Fruit fly (Drosophila melanogaster) whole organism, adult: ENCODE data around the gene defl.

Experiments
- CG11617 ChIP-seq: fragments of 200-800 bp; sonication (Bioruptor generic); optimal IDR thresholded peaks from 2 replicates; lab custom pipeline; 2017; ENCODE audit warnings: mild to moderate bottlenecking, missing biosample characterization, missing genetic modification reagents, missing genetic modification characterization
- CG12768 ChIP-seq: fragments of 200-800 bp; sonication (Bioruptor generic); optimal IDR thresholded peaks from 2 replicates; lab custom pipeline; 2017; ENCODE audit warnings: missing biosample characterization, missing genetic modification characterization, mild to moderate bottlenecking, moderate library complexity, missing genetic modification reagents
- CG14711 ChIP-seq: fragments of 200-800 bp; sonication (Bioruptor generic); optimal IDR thresholded peaks from 2 replicates; lab custom pipeline; 2018; ENCODE audit warnings: missing biosample characterization, mild to moderate bottlenecking, missing genetic modification characterization, moderate library complexity
- CG1620 ChIP-seq: fragments of 200-800 bp; sonication (Bioruptor generic); optimal IDR thresholded peaks from 2 replicates; lab custom pipeline; 2016; ENCODE audit warnings: missing biosample characterization, missing genetic modification characterization
- CG33017 ChIP-seq: fragments of 200-800 bp; sonication (Bioruptor generic); optimal IDR thresholded peaks from 2 replicates; lab custom pipeline; 2018; ENCODE audit warnings: missing biosample characterization, mild to moderate bottlenecking, missing genetic modification characterization, moderate library complexity
- CG5204 ChIP-seq: fragments of 200-800 bp; sonication (Bioruptor generic); optimal IDR thresholded peaks from 2 replicates; lab custom pipeline; 2016; ENCODE audit warnings: missing biosample characterization, missing genetic modification characterization
- CG7045 ChIP-seq: fragments of 200-800 bp; sonication (Bioruptor generic); optimal IDR thresholded peaks from 2 replicates; lab custom pipeline; 2017; ENCODE audit warnings: missing biosample characterization, mild to moderate bottlenecking, missing genetic modification characterization
- CG7101 ChIP-seq: fragments of 200-800 bp; sonication (Bioruptor generic); optimal IDR thresholded peaks from 2 replicates; lab custom pipeline; 2018; ENCODE audit warnings: missing biosample characterization, mild to moderate bottlenecking, missing genetic modification characterization, moderate library complexity
- Clk ChIP-seq: fragments of 200-800 bp; sonication (Bioruptor generic); optimal IDR thresholded peaks from 2 replicates; lab custom pipeline; 2017; ENCODE audit warnings: missing biosample characterization, missing genetic modification characterization
- Crg-1 ChIP-seq: fragments of 200-800 bp; sonication (Bioruptor generic); optimal IDR thresholded peaks from 2 replicates; lab custom pipeline; 2016; ENCODE audit warnings: missing biosample characterization, missing genetic modification characterization
- Hr96 ChIP-seq: fragments of 200-800 bp; sonication (Bioruptor generic); optimal IDR thresholded peaks from 2 replicates; lab custom pipeline; 2016; ENCODE audit warnings: missing biosample characterization, missing genetic modification characterization
- Mnt ChIP-seq: fragments of 200-800 bp; sonication (Bioruptor generic); optimal IDR thresholded peaks from 2 replicates; lab custom pipeline; 2016; ENCODE audit warnings: missing biosample characterization, mild to moderate bottlenecking, missing genetic modification characterization
- bab1 ChIP-seq: fragments of 200-800 bp; sonication (Bioruptor generic); optimal IDR thresholded peaks from 3 replicates; lab custom pipeline; 2019; ENCODE audit warnings: missing biosample characterization, mild to moderate bottlenecking, missing genetic modification characterization, moderate library complexity
- cic ChIP-seq: fragments of 200-800 bp; sonication (Bioruptor generic); optimal IDR thresholded peaks from 2 replicates; lab custom pipeline; 2017; ENCODE audit warnings: missing biosample characterization, mild to moderate bottlenecking, missing genetic modification characterization, moderate library complexity
- cnc ChIP-seq, 2 experiments: fragments of >200 bp; optimal IDR thresholded peaks; 2 replicates each; lab custom pipeline; 2017
- kay ChIP-seq: fragments of 200-800 bp; sonication (Bioruptor generic); peaks from one replicate; lab custom pipeline; 2016; ENCODE audit warnings: missing biosample characterization, missing genetic modification characterization, borderline replicate concordance
- ovo ChIP-seq: fragments of 200-800 bp; sonication (Bioruptor generic); optimal IDR thresholded peaks from 2 replicates; lab custom pipeline; 2016; ENCODE audit warnings: missing biosample characterization, missing genetic modification characterization
- pad ChIP-seq: fragments of 200-800 bp; sonication (Bioruptor generic); optimal IDR thresholded peaks from 3 replicates; lab custom pipeline; 2017; ENCODE audit warnings: missing biosample characterization, missing genetic modification characterization, mild to moderate bottlenecking, moderate library complexity, missing genetic modification reagents
- tj ChIP-seq: fragments of 200-800 bp; sonication (Bioruptor generic); optimal IDR thresholded peaks from 3 replicates; lab custom pipeline; 2017; ENCODE audit warnings: missing biosample characterization, mild to moderate bottlenecking, missing genetic modification characterization, moderate library complexity
- toe ChIP-seq: fragments of 200-800 bp; sonication (Bioruptor generic); optimal IDR thresholded peaks from 2 replicates; lab custom pipeline; 2016; ENCODE audit warnings: missing biosample characterization, missing genetic modification characterization

defl gene

DNA sequence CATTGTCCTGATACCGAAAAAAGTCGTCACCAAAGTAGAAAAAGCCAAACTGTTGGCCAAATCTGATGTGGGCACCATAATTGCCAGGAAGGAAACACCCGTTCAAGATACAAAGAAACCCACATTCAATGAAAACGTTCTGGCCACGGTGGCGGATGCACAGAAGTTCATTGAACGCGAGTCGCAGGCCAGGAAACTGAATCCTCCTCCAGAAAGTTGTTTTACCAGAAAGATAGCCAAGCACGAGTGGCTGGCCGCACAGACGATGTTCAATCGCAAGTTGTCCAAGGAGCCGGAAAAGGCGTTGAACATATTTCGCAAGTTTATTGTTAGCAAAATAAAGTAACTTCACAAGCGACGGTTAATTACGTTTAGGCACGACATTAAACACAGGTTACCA lies 3.1 kb upstream of the defl start:
- no peak for TF ChIP-seq CG33017 (tag; lab: Kevin White, UChicago)
- TF ChIP-seq Hr96 (GFP tag; lab: Kevin White, UChicago), result no peak
- no peak for TF ChIP-seq Crg-1 (GFP tag; lab: Kevin White, UChicago)
- no peak for TF ChIP-seq Clk

dm6 chr3L:9726707-9727106 lies 3.5 kb downstream of the defl start, which contains the start of gene Naa60:
TSS of gene Naa60 (plus strand) at chr3L:9726895.
- no peak for TF ChIP-seq CG12768 (GFP tag; lab: Kevin White, UChicago)
- no peak for TF ChIP-seq CG11617 (GFP tag; lab: Kevin White, UChicago)
- TF ChIP-seq cic (GFP tag; lab: Kevin White, UChicago), result no peak
- TF ChIP-seq CG5204, result no peak
- TF ChIP-seq CG7101 (tag; lab: Kevin White, UChicago), result peak; percentile 9
- TF ChIP-seq CG1620, result no peak
- peak; percentile 21 for TF ChIP-seq bab1 (GFP tag; lab: Kevin White, UChicago)

DNA sequence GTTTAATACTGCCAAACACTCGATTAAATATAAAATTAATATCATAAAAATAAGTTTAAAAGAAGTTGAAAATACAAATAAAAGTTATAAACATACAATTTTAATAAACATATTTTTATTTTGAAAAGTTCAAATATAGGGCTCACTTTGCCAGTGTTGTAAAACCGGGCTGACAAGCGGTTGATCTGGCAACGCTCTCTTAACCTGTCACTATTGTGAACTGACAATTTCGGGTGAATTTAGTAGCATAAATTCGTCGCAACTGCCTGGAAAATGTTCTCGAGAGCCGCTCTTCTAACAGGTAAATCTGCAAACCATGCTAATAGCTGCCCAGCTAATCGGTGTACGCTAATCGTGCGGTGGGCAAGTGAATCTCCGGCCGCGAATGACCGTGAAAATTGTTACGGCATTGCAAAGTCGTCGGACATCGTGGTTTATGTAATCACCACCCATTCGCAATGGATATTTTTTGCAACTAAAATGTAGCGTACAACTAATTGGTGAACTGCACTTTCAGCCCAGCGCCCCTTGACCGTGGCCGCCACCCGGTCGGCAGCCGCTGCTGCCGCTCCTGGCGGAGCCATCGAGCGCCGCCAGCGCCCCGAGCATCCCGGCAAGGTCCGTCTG lies 6.7 kb downstream of the defl start, which contains the start of gene ATPsynB:
TSS of gene ATPsynB (plus strand) at position 205 of the 627 bp plus-strand sequence.
- peak; percentile 72 for TF ChIP-seq CG1620
- peak; percentile 5 for TF ChIP-seq bab1 (GFP tag; lab: Kevin White, UChicago)
- no peak for TF ChIP-seq cnc (optimal IDR thresholded peaks at IDR 0.05; lab: Kevin White, UChicago)
- no peak for TF ChIP-seq kay (GFP tag; lab: Kevin White, UChicago)
- TF ChIP-seq ovo (GFP tag; lab: Kevin White, UChicago), result no peak
- peak; percentile 38 for TF ChIP-seq Mnt (GFP tag; lab: Kevin White, UChicago)
- peak; percentile 25 for TF ChIP-seq CG12768 (GFP tag; lab: Kevin White, UChicago)
- no peak for TF ChIP-seq Hr96 (GFP tag; lab: Kevin White, UChicago)
- TF ChIP-seq toe (GFP tag; lab: Kevin White, UChicago), result no peak
- peak; percentile 57 for TF ChIP-seq pad
- TF ChIP-seq CG5204, result no peak
- peak; percentile 36 for TF ChIP-seq cic (GFP tag; lab: Kevin White, UChicago)
- peak; percentile 61 for TF ChIP-seq CG7101 (tag; lab: Kevin White, UChicago)
- peak; percentile 14 for TF ChIP-seq CG14711 (tag; lab: Kevin White, UChicago)
- peak; percentile 21 for TF ChIP-seq CG11617 (GFP tag; lab: Kevin White, UChicago)
- TF ChIP-seq CG7045 (GFP tag; lab: Kevin White, UChicago), result no peak
- no peak for TF ChIP-seq CG33017 (tag; lab: Kevin White, UChicago)
- TF ChIP-seq Clk, result no peak
- peak; percentile 72 for TF ChIP-seq Crg-1 (GFP tag; lab: Kevin White, UChicago)

DNA sequence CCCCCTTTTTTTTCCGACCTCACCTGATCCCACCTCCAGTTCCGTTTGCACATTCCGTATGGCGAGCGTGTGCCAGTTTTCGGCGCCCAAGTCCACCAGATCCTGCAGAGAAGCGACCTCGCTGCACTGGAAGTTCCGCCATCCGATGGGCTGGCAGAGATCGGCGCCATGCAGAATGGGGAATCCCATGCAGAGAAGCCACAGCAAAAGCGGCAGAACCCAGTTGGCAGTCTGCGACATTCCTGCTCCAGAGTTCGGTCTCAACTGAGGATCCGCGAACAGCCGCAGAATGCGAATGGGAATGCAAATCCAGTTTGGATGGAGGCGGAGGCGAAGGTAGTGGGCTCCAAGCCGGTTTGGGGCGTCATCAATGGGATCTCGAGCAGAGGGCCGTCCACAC lies 10.3 kb downstream of the defl start, which contains the start of gene CG6749:
TSS of gene CG6749 (minus strand) at position 245 of the 400 bp plus-strand sequence.
- TF ChIP-seq tj (GFP tag; lab: Kevin White, UChicago), result no peak
- no peak for TF ChIP-seq CG5204
- TF ChIP-seq CG14711 (tag; lab: Kevin White, UChicago), result no peak
- no peak for TF ChIP-seq CG1620
- TF ChIP-seq Clk, result no peak
- no peak for TF ChIP-seq Mnt (GFP tag; lab: Kevin White, UChicago)
- no peak for TF ChIP-seq CG12768 (GFP tag; lab: Kevin White, UChicago)
- TF ChIP-seq cnc (optimal IDR thresholded peaks at IDR 0.05; lab: Kevin White, UChicago), result no peak

- TF ChIP-seq kay (GFP tag; lab: Kevin White, UChicago) (peak; percentile 13), Clk (no peak), CG33017 (tag; lab: Kevin White, UChicago) (peak; percentile 16), CG1620 (no peak), CG5204 (no peak), CG12768 (GFP tag; lab: Kevin White, UChicago) (no peak)
Measured at dm6 chr3L:9739629-9740028, 16.4 kb downstream of the defl start.

- no peak for TF ChIP-seq CG11617 (GFP tag; lab: Kevin White, UChicago)
- TF ChIP-seq CG7101 (tag; lab: Kevin White, UChicago), result no peak
- TF ChIP-seq bab1 (GFP tag; lab: Kevin White, UChicago), result no peak
- no peak for TF ChIP-seq CG33017 (tag; lab: Kevin White, UChicago)
- TF ChIP-seq CG14711 (tag; lab: Kevin White, UChicago), result no peak
- TF ChIP-seq CG7045 (GFP tag; lab: Kevin White, UChicago), result no peak
- TF ChIP-seq Mnt (GFP tag; lab: Kevin White, UChicago), result no peak
- no peak for TF ChIP-seq cnc (optimal IDR thresholded peaks at IDR 0.05; lab: Kevin White, UChicago)
- no peak for TF ChIP-seq pad
- no peak for TF ChIP-seq Clk
- no peak for TF ChIP-seq CG5204
Measured at dm6 chr3L:9742342-9742741, 19.1 kb downstream of the defl start.

dm6 chr3L:9744060-9744549 lies 20.9 kb downstream of the defl start:
- no peak for TF ChIP-seq CG33017 (tag; lab: Kevin White, UChicago)
- no peak for TF ChIP-seq CG7045 (GFP tag; lab: Kevin White, UChicago)
- TF ChIP-seq Clk, result no peak
- peak; percentile 86 for TF ChIP-seq bab1 (GFP tag; lab: Kevin White, UChicago)
- TF ChIP-seq CG11617 (GFP tag; lab: Kevin White, UChicago), result no peak
- TF ChIP-seq cic (GFP tag; lab: Kevin White, UChicago), result no peak
- TF ChIP-seq CG7101 (tag; lab: Kevin White, UChicago), result peak; percentile 30
- no peak for TF ChIP-seq CG1620
- TF ChIP-seq Crg-1 (GFP tag; lab: Kevin White, UChicago), result no peak
- no peak for TF ChIP-seq ovo (GFP tag; lab: Kevin White, UChicago)
- no peak for TF ChIP-seq Mnt (GFP tag; lab: Kevin White, UChicago)
- TF ChIP-seq CG14711 (tag; lab: Kevin White, UChicago), result peak; percentile 52
- TF ChIP-seq CG12768 (GFP tag; lab: Kevin White, UChicago), result no peak
- peak; percentile 47 for TF ChIP-seq pad
- TF ChIP-seq kay (GFP tag; lab: Kevin White, UChicago), result no peak
- no peak for TF ChIP-seq toe (GFP tag; lab: Kevin White, UChicago)
- no peak for TF ChIP-seq tj (GFP tag; lab: Kevin White, UChicago)
- no peak for TF ChIP-seq CG5204
- no peak for TF ChIP-seq cnc (optimal IDR thresholded peaks at IDR 0.05; lab: Kevin White, UChicago)
